Worm (Caenorhabditis elegans): ENCODE measurements around the gene srh-141.

- TF ChIP-seq F49E8.2 (tag; optimal IDR thresholded peaks at IDR 0.05; ENCODE audit: borderline replicate concordance) (no peak), unc-130 (GFP tag; optimal IDR thresholded peaks at IDR 0.05) (no peak), cey-2 (tag; optimal IDR thresholded peaks at IDR 0.05; ENCODE audit: borderline replicate concordance, insufficient read depth) (no peak), Y5F2A.4 (GFP tag; optimal IDR thresholded peaks at IDR 0.05) (no peak), aly-2 (tag; optimal IDR thresholded peaks at IDR 0.05) (no peak), ama-1 (optimal IDR thresholded peaks at IDR 0.05) (no peak), fos-1 (tag; optimal IDR thresholded peaks at IDR 0.05) (no peak), pha-4 (GFP tag; IDR thresholded peaks at IDR 0.05) (no peak), pha-4 (tag; optimal IDR thresholded peaks at IDR 0.05) (no peak), ceh-62 (tag; optimal IDR thresholded peaks at IDR 0.05) (no peak), R02D3.7 (tag; optimal IDR thresholded peaks at IDR 0.05) (no peak), nhr-6 (tag; optimal IDR thresholded peaks at IDR 0.05) (no peak), ceh-28 (tag; optimal IDR thresholded peaks at IDR 0.05) (no peak), nhr-28 (tag; optimal IDR thresholded peaks at IDR 0.05) (no peak)
These were observed 40.0 kb downstream of the srh-141 start, which contains the start of gene srh-139 for ce11 chrV:16483681-16484080.
